Worm (Caenorhabditis elegans): ENCODE data around the gene sra-39.

- TF ChIP-seq mab-9 (GFP tag; IDR thresholded peaks at IDR 0.05) (no peak), aly-2 (tag; optimal IDR thresholded peaks at IDR 0.05) (no peak), nhr-77 (tag; optimal IDR thresholded peaks at IDR 0.05) (no peak), mep-1 (tag; optimal IDR thresholded peaks at IDR 0.05) (no peak), ceh-82 (tag; optimal IDR thresholded peaks at IDR 0.05) (no peak), dpl-1 (GFP tag; optimal IDR thresholded peaks at IDR 0.05) (no peak), ama-1 (optimal IDR thresholded peaks at IDR 0.05) (no peak)
These were observed 51.6 kb downstream of the sra-39 start for ce11 chrX:13851590-13851989.

Data from whole organism, L1 larva.